Worm (Caenorhabditis elegans): ENCODE data around the gene cku-80.

ce11 chrIII:4382118-4382517, 37.5 kb upstream of the cku-80 start:
- TF ChIP-seq egl-27 (tag; optimal IDR thresholded peaks at IDR 0.05) (no peak), jun-1 (tag; optimal IDR thresholded peaks at IDR 0.05) (no peak), nhr-25 (tag; optimal IDR thresholded peaks at IDR 0.05) (no peak), unc-39 (tag; optimal IDR thresholded peaks at IDR 0.05) (no peak), sea-2 (GFP tag; optimal IDR thresholded peaks at IDR 0.05) (no peak)
